Fruit fly (Drosophila melanogaster) whole organism, embryonic: ENCODE data around the gene CG2617.
A peak's percentile ranks its signal among the peaks of the same experiment; 100 is the strongest.

ENCODE experiments used
- C15 ChIP-seq: fragments of 200-800 bp; sonication (Bioruptor generic); IDR thresholded peaks from 3 replicates; pipeline ENCODE4 v1.3.6; 2022; ENCODE audit warnings: missing biosample characterization, missing genetic modification characterization
- CG1024 ChIP-seq: fragments of 200-800 bp; sonication (Bioruptor generic); IDR thresholded peaks from 2 replicates; pipeline ENCODE4 v1.3.6; 2022; ENCODE audit warnings: missing biosample characterization, missing genetic modification characterization
- CG12219 ChIP-seq: fragments of 200-800 bp; sonication (Bioruptor generic); optimal IDR thresholded peaks from 3 replicates; lab custom pipeline; 2018; ENCODE audit warnings: missing biosample characterization, mild to moderate bottlenecking, missing genetic modification characterization
- CG12299 ChIP-seq: fragments of 200-800 bp; sonication (Bioruptor generic); optimal IDR thresholded peaks from 2 replicates; lab custom pipeline; 2018; ENCODE audit warnings: missing biosample characterization, mild to moderate bottlenecking, missing genetic modification characterization
- CG14014 ChIP-seq: fragments of 200-800 bp; sonication (Bioruptor generic); IDR thresholded peaks from 2 replicates; pipeline ENCODE4 v1.3.6; 2022; ENCODE audit warnings: missing biosample characterization, missing genetic modification characterization
- CG15514 ChIP-seq: fragments of 200-800 bp; sonication (Bioruptor generic); optimal IDR thresholded peaks from 3 replicates; lab custom pipeline; 2017; ENCODE audit warnings: missing biosample characterization, missing genetic modification characterization, mild to moderate bottlenecking, moderate library complexity, missing genetic modification reagents
- CG15601 ChIP-seq: fragments of 200-800 bp; sonication (Bioruptor generic); optimal IDR thresholded peaks from 3 replicates; lab custom pipeline; 2019; ENCODE audit warnings: missing biosample characterization, mild to moderate bottlenecking, missing genetic modification characterization, moderate library complexity
- CG16815 ChIP-seq: fragments of 200-800 bp; sonication (Bioruptor generic); optimal IDR thresholded peaks from 3 replicates; lab custom pipeline; 2017; ENCODE audit warnings: missing biosample characterization, mild to moderate bottlenecking, missing genetic modification characterization
- CG17385 ChIP-seq: fragments of 200-800 bp; sonication (Bioruptor generic); optimal IDR thresholded peaks from 3 replicates; lab custom pipeline; 2018; ENCODE audit warnings: missing biosample characterization, mild to moderate bottlenecking, missing genetic modification characterization
- CG17568 ChIP-seq: fragments of 200-800 bp; sonication (Bioruptor generic); optimal IDR thresholded peaks from 2 replicates; lab custom pipeline; 2018; ENCODE audit warnings: missing biosample characterization, mild to moderate bottlenecking, missing genetic modification characterization, moderate library complexity
- CG17829 ChIP-seq: fragments of 200-800 bp; optimal IDR thresholded peaks from 2 replicates; lab custom pipeline; 2019; ENCODE audit warnings: missing biosample characterization, mild to moderate bottlenecking, missing genetic modification characterization, moderate library complexity
- CG18011 ChIP-seq: fragments of 200-800 bp; sonication (Bioruptor generic); optimal IDR thresholded peaks from 2 replicates; lab custom pipeline; 2017; ENCODE audit warnings: missing biosample characterization, missing genetic modification characterization, mild to moderate bottlenecking, moderate library complexity, missing genotype
- CG2199 ChIP-seq: fragments of 200-800 bp; sonication (Bioruptor generic); IDR thresholded peaks from 3 replicates; pipeline ENCODE4 v1.3.6; 2022; ENCODE audit warnings: missing biosample characterization, missing genetic modification characterization
- CG34224 ChIP-seq: fragments of 200-800 bp; sonication (Bioruptor generic); IDR thresholded peaks from 3 replicates; pipeline ENCODE4 v1.3.6; 2022; ENCODE audit warnings: missing biosample characterization, missing genetic modification characterization; ENCODE audit not compliant: partially characterized antibody
- CG3995 ChIP-seq: fragments of 200-800 bp; sonication (Bioruptor generic); optimal IDR thresholded peaks from 3 replicates; lab custom pipeline; 2016; ENCODE audit warnings: missing biosample characterization, missing genetic modification characterization
- CG6689 ChIP-seq: fragments of 200-800 bp; sonication (Bioruptor generic); IDR thresholded peaks from 2 replicates; pipeline ENCODE4 v1.3.6; 2022; ENCODE audit warnings: missing biosample characterization, missing genetic modification characterization
- CG6854 ChIP-seq: fragments of 200-800 bp; sonication (Bioruptor generic); optimal IDR thresholded peaks from 3 replicates; lab custom pipeline; 2017; ENCODE audit warnings: missing biosample characterization, mild to moderate bottlenecking, missing genetic modification characterization
- CG8281 ChIP-seq: fragments of 200-800 bp; sonication (Bioruptor generic); optimal IDR thresholded peaks from 2 replicates; lab custom pipeline; 2018; ENCODE audit warnings: missing biosample characterization, mild to moderate bottlenecking, missing genetic modification characterization, moderate library complexity
- CkIIα-i1 ChIP-seq: fragments of 200-800 bp; sonication (Bioruptor generic); IDR thresholded peaks from 2 replicates; pipeline ENCODE4 v1.3.6; 2022; ENCODE audit warnings: missing biosample characterization, missing genetic modification characterization
- D ChIP-seq, 2 experiments: fragments of 200-800 bp in 1 of 2; fragments of >200 bp in 1 of 2; sonication (Bioruptor generic) in 1 of 2; optimal IDR thresholded peaks; 2 replicates in 1 of 2; 3 replicates in 1 of 2; lab custom pipeline; 2017; ENCODE audit warnings: mild to moderate bottlenecking in 1 of 2, missing biosample characterization in 1 of 2, missing genetic modification characterization in 1 of 2, missing genetic modification reagents in 1 of 2
- Drgx ChIP-seq: fragments of 200-800 bp; sonication (Bioruptor generic); IDR thresholded peaks from 2 replicates; pipeline ENCODE4 v1.3.6; 2022; ENCODE audit warnings: missing biosample characterization, missing genetic modification characterization
- Fer2 ChIP-seq: fragments of 200-800 bp; sonication (Bioruptor generic); optimal IDR thresholded peaks from 2 replicates; lab custom pipeline; 2018; ENCODE audit warnings: missing biosample characterization, mild to moderate bottlenecking, missing genetic modification characterization, moderate library complexity
- Kr ChIP-seq: fragments of 200-800 bp; sonication (Bioruptor generic); optimal IDR thresholded peaks from 2 replicates; lab custom pipeline; 2017; ENCODE audit warnings: missing biosample characterization, mild to moderate bottlenecking, missing genetic modification characterization
- MTF-1 ChIP-seq: fragments of 200-800 bp; sonication (Bioruptor generic); optimal IDR thresholded peaks from 2 replicates; lab custom pipeline; 2018; ENCODE audit warnings: missing biosample characterization, mild to moderate bottlenecking, missing genetic modification characterization, borderline replicate concordance
- Mad ChIP-seq: fragments of 200-800 bp; sonication (Bioruptor generic); optimal IDR thresholded peaks from 2 replicates; lab custom pipeline; 2016; ENCODE audit warnings: missing biosample characterization, missing genetic modification characterization
- Opbp ChIP-seq: fragments of 200-800 bp; sonication (Bioruptor generic); IDR thresholded peaks from 3 replicates; pipeline ENCODE4 v1.3.6; 2022; ENCODE audit warnings: missing biosample characterization, missing genetic modification characterization; ENCODE audit not compliant: partially characterized antibody
- Rfx ChIP-seq: fragments of 200-800 bp; sonication (Bioruptor generic); IDR thresholded peaks from 2 replicates; pipeline ENCODE4 v1.3.6; 2022; ENCODE audit warnings: missing biosample characterization, missing genetic modification characterization
- Stat92E ChIP-seq, 3 experiments: fragments of >200 bp in 2 of 3; fragments of 200-800 bp in 1 of 3; sonication (Bioruptor generic) in 1 of 3; optimal IDR thresholded peaks; 2 replicates each; lab custom pipeline; 2017 to 2019; ENCODE audit warnings: missing biosample characterization in 3 of 3, missing genetic modification characterization in 3 of 3, mild to moderate bottlenecking in 1 of 3, moderate library complexity in 1 of 3
- Taf1 ChIP-seq: fragments of 200-800 bp; sonication (Bioruptor generic); IDR thresholded peaks from 2 replicates; pipeline ENCODE4 v1.3.6; 2022; ENCODE audit warnings: missing biosample characterization, missing genetic modification characterization
- Usf ChIP-seq: fragments of 200-800 bp; sonication (Bioruptor generic); optimal IDR thresholded peaks from 2 replicates; lab custom pipeline; 2017; ENCODE audit warnings: missing genotype, missing biosample characterization, missing genetic modification characterization
- Vsx1 ChIP-seq: fragments of 200-800 bp; sonication (Bioruptor generic); optimal IDR thresholded peaks from 2 replicates; lab custom pipeline; 2017; ENCODE audit warnings: missing biosample characterization, mild to moderate bottlenecking, missing genetic modification characterization, missing genetic modification reagents
- YL-1 ChIP-seq: fragments of 200-800 bp; sonication (Bioruptor generic); optimal IDR thresholded peaks from 3 replicates; lab custom pipeline; 2017; ENCODE audit warnings: missing biosample characterization, mild to moderate bottlenecking, missing genetic modification characterization
- ara ChIP-seq: fragments of 200-800 bp; sonication (Bioruptor generic); IDR thresholded peaks from 2 replicates; pipeline ENCODE4 v1.3.6; 2022; ENCODE audit warnings: missing biosample characterization, missing genetic modification characterization
- az2 ChIP-seq: fragments of 200-800 bp; sonication (Bioruptor generic); optimal IDR thresholded peaks from 3 replicates; lab custom pipeline; 2016; ENCODE audit warnings: missing biosample characterization, missing genetic modification characterization
- fd102C ChIP-seq: fragments of 200-800 bp; sonication (Bioruptor generic); optimal IDR thresholded peaks from 2 replicates; lab custom pipeline; 2018; ENCODE audit warnings: missing biosample characterization, mild to moderate bottlenecking, missing genetic modification characterization, moderate library complexity
- gt ChIP-seq: fragments of 200-800 bp; sonication (Bioruptor generic); IDR thresholded peaks from 2 replicates; pipeline ENCODE4 v1.3.6; 2022; ENCODE audit warnings: missing biosample characterization, missing genetic modification characterization
- ind ChIP-seq: fragments of 200-800 bp; sonication (Bioruptor generic); optimal IDR thresholded peaks from 3 replicates; lab custom pipeline; 2016; ENCODE audit warnings: missing biosample characterization, missing genetic modification characterization
- lov ChIP-seq, 2 experiments: fragments of 200-800 bp in 1 of 2; fragments of >200 bp in 1 of 2; sonication (Bioruptor generic) in 1 of 2; IDR thresholded peaks in 1 of 2; optimal IDR thresholded peaks in 1 of 2; 2 replicates in 1 of 2; 3 replicates in 1 of 2; pipeline versions ENCODE4 v1.3.6 to Lab custom; 2017 to 2022; ENCODE audit warnings: missing biosample characterization in 1 of 2, missing genetic modification characterization in 1 of 2
- luna ChIP-seq: fragments of 200-800 bp; sonication (Bioruptor generic); optimal IDR thresholded peaks from 2 replicates; lab custom pipeline; 2016; ENCODE audit warnings: missing biosample characterization, missing genetic modification characterization
- pan ChIP-seq, 4 experiments: fragments of >200 bp in 3 of 4; fragments of 200-800 bp in 1 of 4; sonication (Bioruptor generic) in 1 of 4; optimal IDR thresholded peaks in 3 of 4; IDR thresholded peaks in 1 of 4; 2 replicates each; pipeline versions ENCODE4 v1.3.6 to Lab custom; 2017 to 2022; ENCODE audit warnings: missing biosample characterization in 2 of 4, missing genetic modification characterization in 2 of 4, mixed read lengths in 1 of 4
- pb ChIP-seq: fragments of 200-800 bp; sonication (Bioruptor generic); optimal IDR thresholded peaks from 3 replicates; lab custom pipeline; 2016; ENCODE audit warnings: missing biosample characterization, missing genetic modification characterization
- so ChIP-seq: fragments of 200-800 bp; sonication (Bioruptor generic); IDR thresholded peaks from 3 replicates; pipeline ENCODE4 v1.3.6; 2022; ENCODE audit warnings: missing biosample characterization, missing genetic modification characterization
- stc ChIP-seq: fragments of 200-800 bp; sonication (Bioruptor generic); IDR thresholded peaks from 2 replicates; pipeline ENCODE4 v1.3.6; 2022; ENCODE audit warnings: missing biosample characterization, missing genetic modification characterization
- tin ChIP-seq: fragments of 200-800 bp; sonication (Bioruptor generic); optimal IDR thresholded peaks from 3 replicates; lab custom pipeline; 2016; ENCODE audit warnings: missing biosample characterization, missing genetic modification characterization
- trh ChIP-seq: fragments of 200-800 bp; sonication (Bioruptor generic); optimal IDR thresholded peaks from 2 replicates; lab custom pipeline; 2016; ENCODE audit warnings: missing biosample characterization, missing genetic modification characterization
- zf30C ChIP-seq: fragments of 200-800 bp; sonication (Bioruptor generic); optimal IDR thresholded peaks from 3 replicates; lab custom pipeline; 2018; ENCODE audit warnings: missing biosample characterization, mild to moderate bottlenecking, missing genetic modification characterization

Gene CG2617

dm6 chr2L:20714468-20715404, 32.6 kb downstream of the CG2617 start, which contains the start of gene Hr38 (continued):
- no peak for TF ChIP-seq trh (GFP tag; lab: Kevin White, UChicago)
- TF ChIP-seq CG17568, result no peak
- no peak for TF ChIP-seq so (GFP tag; lab: Robert Waterston, UW)
- TF ChIP-seq zf30C (GFP tag; lab: Kevin White, UChicago), result peak; percentile 42
- peak; percentile 55 for TF ChIP-seq Rfx (GFP tag; lab: Robert Waterston, UW)
- peak; percentile 35; the same call in 1 of the 2 replicates for TF ChIP-seq stc (GFP tag; lab: Robert Waterston, UW)
- no peak for TF ChIP-seq CG3995 (GFP tag; lab: Kevin White, UChicago)
- no peak for TF ChIP-seq Mad (GFP tag; lab: Kevin White, UChicago)
- TF ChIP-seq CG2199 (GFP tag; lab: Robert Waterston, UW), result no peak
- TF ChIP-seq lov (optimal IDR thresholded peaks at IDR 0.05; lab: Kevin White, UChicago), result no peak
- TF ChIP-seq lov (GFP tag; IDR thresholded peaks at IDR 0.05; lab: Robert Waterston, UW), result peak; percentile 78; the same call in 2 of the 3 replicates
- peak; percentile 31 for TF ChIP-seq CG6854 (GFP tag; lab: Kevin White, UChicago)
- no peak for TF ChIP-seq CG17829 (tag; lab: Kevin White, UChicago)
- TF ChIP-seq ara (GFP tag; lab: Robert Waterston, UW), result 0 out of 2 replicates have a peak, but pooled peaks have one; percentile 27
- TF ChIP-seq C15 (GFP tag; lab: Robert Waterston, UW), result no peak
- TF ChIP-seq Usf, result no peak
- TF ChIP-seq luna (GFP tag; lab: Kevin White, UChicago), result no peak
- TF ChIP-seq CkIIα-i1 (GFP tag; lab: Robert Waterston, UW), result no peak
- peak; percentile 66; the same call in 2 of the 3 replicates for TF ChIP-seq CG34224 (GFP tag; lab: Robert Waterston, UW)
- no peak for TF ChIP-seq pb (GFP tag; lab: Kevin White, UChicago)
- TF ChIP-seq CG18011 (GFP tag; lab: Kevin White, UChicago), result no peak
- no peak for TF ChIP-seq CG16815 (GFP tag; lab: Kevin White, UChicago)
- TF ChIP-seq pan (optimal IDR thresholded peaks at IDR 0.05; lab: Kevin White, UChicago), result no peak
- no peak for TF ChIP-seq pan (GFP tag; optimal IDR thresholded peaks at IDR 0.05 in 1 of 2, IDR thresholded peaks at IDR 0.05 in 1 of 2)
- TF ChIP-seq gt (GFP tag; lab: Robert Waterston, UW), result no peak
- no peak for TF ChIP-seq Vsx1
- TF ChIP-seq Drgx (GFP tag; lab: Robert Waterston, UW), result peak; percentile 32
- no peak for TF ChIP-seq fd102C (GFP tag; lab: Kevin White, UChicago)
- TF ChIP-seq Stat92E (GFP tag; optimal IDR thresholded peaks at IDR 0.05; lab: Kevin White, UChicago), result no peak
- no peak for TF ChIP-seq CG1024 (GFP tag; lab: Robert Waterston, UW)
- TF ChIP-seq Fer2 (tag; lab: Kevin White, UChicago), result peak; percentile 26
- peak; percentile 26 for TF ChIP-seq CG17385 (GFP tag; lab: Kevin White, UChicago)
- TF ChIP-seq Opbp (GFP tag; lab: Robert Waterston, UW), result no peak
- no peak for TF ChIP-seq MTF-1 (GFP tag; lab: Kevin White, UChicago)
- TF ChIP-seq CG6689, result no peak
- TF ChIP-seq Taf1 (GFP tag; lab: Robert Waterston, UW), result no peak
- no peak for TF ChIP-seq CG8281 (tag; lab: Kevin White, UChicago)
- no peak for TF ChIP-seq Kr
- TF ChIP-seq CG12219 (GFP tag; lab: Kevin White, UChicago), result peak; percentile 37
- TF ChIP-seq ind (GFP tag; lab: Kevin White, UChicago), result peak; percentile 52
- TF ChIP-seq YL-1 (GFP tag; lab: Kevin White, UChicago), result no peak
- TF ChIP-seq CG12299 (tag; lab: Kevin White, UChicago), result no peak
- TF ChIP-seq D (optimal IDR thresholded peaks at IDR 0.05; lab: Kevin White, UChicago), result no peak
- no peak for TF ChIP-seq D (GFP tag; optimal IDR thresholded peaks at IDR 0.05; lab: Kevin White, UChicago)
- TF ChIP-seq az2, result peak; percentile 18
- peak; percentile 44 for TF ChIP-seq CG14014 (GFP tag; lab: Robert Waterston, UW)
- TF ChIP-seq CG15601 (tag; lab: Kevin White, UChicago), result no peak
- no peak for TF ChIP-seq tin
- peak; percentile 41 for TF ChIP-seq CG15514 (GFP tag; lab: Kevin White, UChicago)
